Worm (Caenorhabditis elegans) whole organism, mixed stage, embryonic: ENCODE results near the gene affl-2.

Experiments used
- elt-3 ChIP-seq: fragments of 150-350 bp; optimal IDR thresholded peaks from 2 replicates; lab custom pipeline; 2014; ENCODE audit warnings: missing biosample characterization, missing genetic modification characterization
- lin-13 ChIP-seq: fragments of 150-350 bp; optimal IDR thresholded peaks from 2 replicates; lab custom pipeline; 2014; ENCODE audit warnings: missing biosample characterization, missing genetic modification characterization
- mep-1 ChIP-seq: fragments of 150-350 bp; optimal IDR thresholded peaks from 2 replicates; lab custom pipeline; 2017; ENCODE audit warnings: missing biosample characterization, missing genetic modification reagents, missing genetic modification characterization, inconsistent platforms
- nhr-237 ChIP-seq: fragments of 150-350 bp; optimal IDR thresholded peaks from 2 replicates; lab custom pipeline; 2014; ENCODE audit warnings: missing biosample characterization, missing genetic modification characterization
- nhr-28 ChIP-seq: fragments of 150-350 bp; optimal IDR thresholded peaks from 2 replicates; lab custom pipeline; 2014; ENCODE audit warnings: missing biosample characterization, missing genetic modification characterization
- pha-4 ChIP-seq: fragments of 150-350 bp; optimal IDR thresholded peaks from 2 replicates; lab custom pipeline; 2018; ENCODE audit warnings: missing biosample characterization, missing genetic modification reagents, missing genetic modification characterization
- sptf-1 ChIP-seq: sonication (generic microtip); optimal IDR thresholded peaks from 2 replicates; lab custom pipeline; 2017; ENCODE audit warnings: mild to moderate bottlenecking, missing genetic modification characterization, moderate library complexity, missing compliant biosample characterization
- unc-39 ChIP-seq: fragments of 150-350 bp; optimal IDR thresholded peaks from 2 replicates; lab custom pipeline; 2014; ENCODE audit warnings: missing biosample characterization, missing genetic modification characterization
- unc-62 ChIP-seq: fragments of 150-350 bp; optimal IDR thresholded peaks from 2 replicates; lab custom pipeline; 2014; ENCODE audit warnings: missing biosample characterization, missing genetic modification reagents, missing genetic modification characterization
- zip-8 ChIP-seq: fragments of 150-350 bp; optimal IDR thresholded peaks from 2 replicates; lab custom pipeline; 2014; ENCODE audit warnings: missing biosample characterization, missing genetic modification characterization

ce11 chrIII:481259-481658, 46.6 kb downstream of the affl-2 start:
- TF ChIP-seq sptf-1 (tag; lab: Kevin White, UChicago) (no peak), elt-3 (tag; lab: Kevin White, UChicago) (no peak), unc-62 (GFP tag; lab: Kevin White, UChicago) (no peak), unc-39 (tag; lab: Kevin White, UChicago) (no peak), nhr-237 (tag; lab: Kevin White, UChicago) (no peak), zip-8 (tag; lab: Kevin White, UChicago) (no peak), mep-1 (no peak), nhr-28 (tag; lab: Kevin White, UChicago) (no peak), lin-13 (tag; lab: Kevin White, UChicago) (no peak), pha-4 (no peak)
